Fruit fly (Drosophila melanogaster) whole organism, embryonic: ENCODE measurements around the gene Pvr.

Experiments
- CG10267 ChIP-seq: fragments of 200-800 bp; sonication (Bioruptor generic); optimal IDR thresholded peaks from 2 replicates; lab custom pipeline; 2018; ENCODE audit warnings: missing biosample characterization, mild to moderate bottlenecking, missing genetic modification characterization, moderate library complexity
- CG14860 ChIP-seq: fragments of 200-800 bp; sonication (Bioruptor generic); IDR thresholded peaks from 3 replicates; pipeline ENCODE4 v1.3.6; 2022; ENCODE audit warnings: missing biosample characterization, missing genetic modification characterization; ENCODE audit not compliant: partially characterized antibody
- CG2120 ChIP-seq: fragments of 200-800 bp; sonication (Bioruptor generic); optimal IDR thresholded peaks from 3 replicates; lab custom pipeline; 2016; ENCODE audit warnings: missing biosample characterization, missing genetic modification characterization
- CG7839 ChIP-seq: fragments of 200-800 bp; sonication (Bioruptor generic); optimal IDR thresholded peaks from 3 replicates; lab custom pipeline; 2018; ENCODE audit warnings: missing biosample characterization, mild to moderate bottlenecking, missing genetic modification characterization, moderate library complexity
- Hr39 ChIP-seq: fragments of >200 bp; optimal IDR thresholded peaks from 2 replicates; lab custom pipeline; 2017
- dm ChIP-seq: fragments of 200-800 bp; sonication (Bioruptor generic); optimal IDR thresholded peaks from 3 replicates; lab custom pipeline; 2016; ENCODE audit warnings: missing biosample characterization, missing genetic modification characterization

- no peak for TF ChIP-seq CG10267
- TF ChIP-seq CG2120 (GFP tag; lab: Kevin White, UChicago) = no peak
- TF ChIP-seq CG7839 = no peak
- TF ChIP-seq CG14860 (GFP tag; lab: Robert Waterston, UW) = no peak
- TF ChIP-seq dm (GFP tag; lab: Kevin White, UChicago) = no peak
- no peak for TF ChIP-seq Hr39 (lab: Kevin White, UChicago)
Measured at dm6 chr2L:8209362-8209761, 30.3 kb downstream of the Pvr start.
